Worm (Caenorhabditis elegans): ENCODE measurements around the gene best-18.

DNA sequence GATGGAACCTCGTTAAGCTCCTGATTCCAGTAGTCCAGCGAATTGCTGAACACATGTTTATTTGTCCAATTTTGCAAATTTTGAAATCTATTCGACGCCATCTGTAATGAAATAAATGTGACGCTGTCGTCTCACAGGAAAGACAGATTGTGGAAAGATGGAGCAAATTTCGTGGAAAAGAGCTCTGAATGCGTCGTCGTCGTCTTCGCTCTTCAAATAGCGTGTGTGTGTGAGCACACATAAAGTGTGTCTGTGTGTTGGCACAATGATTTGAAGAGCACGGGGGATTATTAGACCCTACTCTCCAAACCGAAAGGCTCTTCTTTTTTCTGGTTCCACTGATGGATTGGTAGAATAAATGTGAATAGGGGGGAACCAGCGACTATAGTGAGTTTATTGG, 26.0 kb upstream of the best-18 start, which contains the start of gene unc-47:
- TF ChIP-seq nhr-11 (tag; optimal IDR thresholded peaks at IDR 0.05) (no peak), nfya-1 (tag; optimal IDR thresholded peaks at IDR 0.05) (no peak), elt-2 (tag; optimal IDR thresholded peaks at IDR 0.05) (no peak)

All from whole organism, late embryonic.